Fruit fly (Drosophila melanogaster): ENCODE measurements around the gene srw.

srw gene

dm6 chr3L:4262384-4262783 is 20.9 kb downstream of the srw start, which contains the start of the genes CG11586 and VhaM9.7-a (continued):
- TF ChIP-seq pum (GFP tag; optimal IDR thresholded peaks at IDR 0.05) (no peak), CG12942 (GFP tag; optimal IDR thresholded peaks at IDR 0.05) (no peak), tup (GFP tag; optimal IDR thresholded peaks at IDR 0.05) (no peak), sens (GFP tag) (peak; percentile 74), hbn (GFP tag; IDR thresholded peaks at IDR 0.05; ENCODE audit: partially characterized antibody) (peak; percentile 69), CG14014 (GFP tag; IDR thresholded peaks at IDR 0.05) (no peak), CG11093 (GFP tag; IDR thresholded peaks at IDR 0.05) (no peak), CoRest (tag; optimal IDR thresholded peaks at IDR 0.05) (peak; percentile 36), Dp (GFP tag; optimal IDR thresholded peaks at IDR 0.05) (peak; percentile 50), CG8478 (optimal IDR thresholded peaks at IDR 0.05) (no peak), ind (GFP tag; optimal IDR thresholded peaks at IDR 0.05) (peak; percentile 25), CG18011 (GFP tag; optimal IDR thresholded peaks at IDR 0.05) (no peak), Bteb2 (GFP tag; optimal IDR thresholded peaks at IDR 0.05) (no peak), CG7745 (tag; optimal IDR thresholded peaks at IDR 0.05) (no peak), oc (tag; optimal IDR thresholded peaks at IDR 0.05) (no peak), CG10321 (GFP tag; IDR thresholded peaks at IDR 0.05) (no peak), CG12236 (GFP tag; optimal IDR thresholded peaks at IDR 0.05) (no peak), CG1792 (GFP tag; optimal IDR thresholded peaks at IDR 0.05) (no peak), HHEX (GFP tag; optimal IDR thresholded peaks at IDR 0.05) (no peak), pfk (GFP tag; optimal IDR thresholded peaks at IDR 0.05) (peak; percentile 0), abd-A (tag; optimal IDR thresholded peaks at IDR 0.05) (peak; percentile 21), CG8388 (GFP tag; optimal IDR thresholded peaks at IDR 0.05) (peak; percentile 20), Doc3 (GFP tag; IDR thresholded peaks at IDR 0.05; ENCODE audit: partially characterized antibody) (peak; percentile 73; the same call in 2 of the 3 replicates), twi (tag; optimal IDR thresholded peaks at IDR 0.05) (no peak), CG15514 (GFP tag; optimal IDR thresholded peaks at IDR 0.05) (peak; percentile 92), CG14441 (GFP tag; IDR thresholded peaks at IDR 0.05) (no peak), sna (GFP tag; IDR thresholded peaks at IDR 0.05; ENCODE audit: partially characterized antibody) (peak; percentile 68), CG8924 (tag; optimal IDR thresholded peaks at IDR 0.05) (peak; percentile 16), insv (GFP tag; optimal IDR thresholded peaks at IDR 0.05) (no peak), lola (GFP tag; optimal IDR thresholded peaks at IDR 0.05) (peak in 1 of 3 experiments; percentile 11), kni (GFP tag; optimal IDR thresholded peaks at IDR 0.05) (no peak), sug (tag; optimal IDR thresholded peaks at IDR 0.05) (peak; percentile 15), Dip3 (GFP tag; optimal IDR thresholded peaks at IDR 0.05) (no peak), cad (GFP tag; optimal IDR thresholded peaks at IDR 0.05) (no peak), kah (GFP tag; optimal IDR thresholded peaks at IDR 0.05) (no peak), croc (GFP tag; conservative IDR thresholded peaks at IDR 0.05) (no peak), gce (GFP tag; IDR thresholded peaks at IDR 0.05) (no peak), Dek (tag; optimal IDR thresholded peaks at IDR 0.05) (no peak), CG5953 (GFP tag; IDR thresholded peaks at IDR 0.05) (no peak), exex (tag; optimal IDR thresholded peaks at IDR 0.05) (no peak), corto (GFP tag; optimal IDR thresholded peaks at IDR 0.05) (no peak), CG17568 (GFP tag; optimal IDR thresholded peaks at IDR 0.05) (no peak), Meics (GFP tag; optimal IDR thresholded peaks at IDR 0.05) (no peak), CG18599 (GFP tag; optimal IDR thresholded peaks at IDR 0.05) (no peak), dpn (GFP tag; optimal IDR thresholded peaks at IDR 0.05) (peak in 1 of 2 experiments; percentile 14), gfzf (GFP tag; optimal IDR thresholded peaks at IDR 0.05) (peak; percentile 56), Sry-δ (GFP tag; optimal IDR thresholded peaks at IDR 0.05) (peak; percentile 73), CG11695 (GFP tag; IDR thresholded peaks at IDR 0.05) (no peak), Kr (GFP tag; optimal IDR thresholded peaks at IDR 0.05) (no peak), az2 (GFP tag; optimal IDR thresholded peaks at IDR 0.05) (no peak), her (GFP tag; optimal IDR thresholded peaks at IDR 0.05) (no peak)
